Worm (Caenorhabditis elegans) whole organism, L4/young adult: ENCODE results near the gene baf-1.

Source experiments
- W03F9.2 ChIP-seq: fragments of 150-350 bp; optimal IDR thresholded peaks from 2 replicates; lab custom pipeline; 2014; ENCODE audit warnings: missing biosample characterization, missing genetic modification characterization
- dao-5 ChIP-seq: sonication (generic microtip); optimal IDR thresholded peaks from 2 replicates; lab custom pipeline; 2016; ENCODE audit warnings: missing genotype, missing genetic modification characterization, moderate library complexity, missing compliant biosample characterization
- him-1 ChIP-seq: sonication (generic microtip); optimal IDR thresholded peaks from 2 replicates; lab custom pipeline; 2016; ENCODE audit warnings: missing genotype, missing genetic modification reagents, missing genetic modification characterization, missing compliant biosample characterization

baf-1 gene

DNA sequence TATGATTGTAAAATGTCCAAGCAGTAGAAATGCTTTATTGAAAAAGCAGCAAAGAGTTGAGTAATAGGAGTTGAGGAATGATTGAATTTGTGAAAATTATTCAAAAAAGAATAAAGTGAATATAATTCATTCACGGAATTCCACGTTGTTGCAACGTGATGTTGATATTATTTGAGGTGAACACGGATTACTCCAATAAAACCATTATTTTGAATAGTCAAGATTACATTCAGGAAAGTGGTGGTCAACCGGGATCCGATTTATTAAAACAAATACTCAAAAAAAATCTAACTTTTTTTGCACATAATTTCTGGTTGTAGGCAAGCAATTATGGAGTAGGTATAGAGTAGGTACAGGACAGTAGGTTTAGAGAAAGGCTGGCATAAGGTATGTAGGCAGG is 18.1 kb downstream of the baf-1 start, which contains the start of gene bre-3:
Gene bre-3 (minus strand): TSS at position 101 of the 400 bp plus-strand sequence.
- no peak for TF ChIP-seq dao-5 (tag; lab: Kevin White, UChicago)
- TF ChIP-seq him-1, result no peak
- no peak for TF ChIP-seq W03F9.2 (tag; lab: Kevin White, UChicago)

DNA sequence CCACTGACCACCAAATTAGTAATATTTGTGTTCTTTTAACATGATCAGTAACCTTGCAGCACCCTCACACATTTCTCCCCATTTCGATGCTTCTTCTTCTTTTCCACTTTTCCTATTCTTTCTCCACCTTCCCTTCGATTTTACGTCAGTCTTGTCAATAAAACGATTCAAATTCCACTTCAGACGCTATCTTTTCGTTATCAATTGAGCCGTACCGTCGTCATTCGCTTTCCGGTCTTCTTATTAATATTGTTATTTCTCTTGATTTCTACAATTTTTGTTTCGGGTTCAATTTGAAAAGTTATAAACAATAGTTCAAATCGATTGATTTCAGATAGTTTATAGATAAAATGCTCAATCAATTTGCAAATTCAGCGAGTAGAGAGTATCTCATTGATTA is 20.2 kb downstream of the baf-1 start:
- TF ChIP-seq dao-5 (tag; lab: Kevin White, UChicago) (no peak), him-1 (no peak), W03F9.2 (tag; lab: Kevin White, UChicago) (no peak)

DNA sequence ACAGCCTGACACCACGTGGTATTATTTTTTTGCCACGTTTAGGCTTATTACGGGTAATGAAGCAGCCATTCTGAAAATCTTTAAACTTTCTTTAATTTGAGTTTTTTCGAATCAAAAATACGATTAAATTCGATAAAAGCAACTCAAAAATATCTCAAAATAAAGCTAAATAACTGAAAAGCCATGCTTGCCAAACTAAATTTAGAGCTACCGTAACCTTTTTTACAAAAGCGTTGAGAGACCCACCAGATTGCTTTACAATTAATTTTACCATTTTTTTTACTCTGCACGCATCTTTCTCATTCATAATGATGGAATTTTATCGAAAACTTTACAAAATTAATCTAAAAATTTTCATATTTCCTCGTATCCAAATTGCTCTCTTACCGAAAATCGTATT is 20.8 kb downstream of the baf-1 start:
- TF ChIP-seq W03F9.2 (tag; lab: Kevin White, UChicago) (no peak), dao-5 (tag; lab: Kevin White, UChicago) (no peak), him-1 (no peak)

DNA sequence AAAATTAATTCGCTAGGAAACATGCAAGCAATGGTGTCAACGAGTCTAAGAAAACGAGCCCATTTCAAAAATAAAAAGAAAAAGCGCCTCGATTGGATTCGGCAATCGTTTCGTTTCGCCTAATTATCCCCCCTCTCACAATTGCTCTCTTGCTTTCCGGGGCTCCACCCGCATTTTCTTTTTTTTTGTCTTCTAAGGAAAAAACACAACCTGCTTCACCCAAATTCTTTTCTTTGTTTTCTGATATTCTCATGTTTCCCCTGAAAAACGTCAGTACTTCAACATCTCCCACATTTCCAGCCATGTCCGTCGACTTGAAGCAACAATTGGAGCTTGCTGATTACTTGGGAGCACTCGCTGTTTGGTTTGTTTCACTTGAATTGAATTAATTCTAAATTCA is 21.2 kb downstream of the baf-1 start, which contains the start of gene nlp-36:
Gene nlp-36 (plus strand): TSS at position 301 of the 400 bp plus-strand sequence.
- TF ChIP-seq him-1, result no peak
- TF ChIP-seq W03F9.2 (tag; lab: Kevin White, UChicago), result no peak

DNA sequence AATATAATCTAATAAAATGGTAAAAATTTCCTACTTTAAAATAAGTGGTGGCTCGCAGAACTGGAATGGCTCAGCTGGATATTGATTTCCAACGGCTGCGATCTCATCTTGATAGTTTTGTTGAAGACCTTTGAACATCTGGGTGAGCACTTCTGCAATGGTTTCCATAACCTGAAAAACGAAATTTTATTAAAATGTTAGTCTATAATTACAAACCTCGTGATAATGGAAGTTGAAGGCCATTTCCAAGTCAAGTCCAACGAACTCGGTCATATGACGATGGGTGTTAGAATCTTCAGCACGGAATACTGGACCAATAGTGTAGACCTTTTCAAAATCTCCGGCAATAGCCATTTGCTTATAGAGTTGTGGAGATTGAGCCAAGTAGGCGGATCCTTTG is 22.5 kb downstream of the baf-1 start:
- no peak for TF ChIP-seq him-1
- TF ChIP-seq W03F9.2 (tag; lab: Kevin White, UChicago), result no peak
- no peak for TF ChIP-seq dao-5 (tag; lab: Kevin White, UChicago)

DNA sequence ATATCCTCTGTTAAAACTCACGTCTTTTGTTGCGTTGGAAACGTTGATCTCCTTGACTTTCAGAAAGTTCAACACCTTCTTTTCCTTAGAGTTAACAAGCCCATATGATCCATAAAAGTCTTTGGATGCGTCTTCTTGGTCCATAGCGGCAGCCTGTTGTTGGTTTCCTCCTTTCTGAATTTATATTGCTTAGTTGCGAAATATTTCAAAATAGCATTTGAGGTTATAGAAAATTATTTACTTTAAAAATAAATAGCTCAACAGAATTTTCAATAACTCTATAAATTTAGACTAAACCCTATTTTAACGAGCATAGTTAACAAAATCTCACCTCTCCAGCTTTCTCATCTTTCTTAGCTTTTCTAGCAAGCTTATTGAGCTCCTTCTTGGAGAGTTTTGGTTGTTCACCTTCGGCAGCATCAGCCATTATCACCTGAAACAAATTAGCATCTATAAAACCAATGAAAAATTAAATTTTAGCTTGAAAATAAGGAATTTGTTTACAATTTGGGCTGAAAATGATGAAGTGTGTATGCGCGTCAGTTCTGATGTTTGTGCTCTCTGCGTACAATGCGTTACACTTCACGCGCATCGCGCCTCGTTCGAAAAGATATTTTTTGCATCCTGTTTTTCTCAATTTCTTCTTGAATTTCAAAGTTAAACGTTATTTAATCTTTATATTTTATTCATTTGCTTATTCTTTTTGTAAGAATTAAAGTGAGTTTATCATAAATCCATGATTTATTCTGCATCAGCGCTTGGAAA is 23.7 kb downstream of the baf-1 start, which contains the start of the genes dars-1 and ctr-9:
Gene dars-1 (minus strand): TSS at position 433 of the 765 bp plus-strand sequence.
Gene ctr-9 (plus strand): TSS at position 614 of the 765 bp plus-strand sequence.
- TF ChIP-seq dao-5 (tag; lab: Kevin White, UChicago), result no peak
- no peak for TF ChIP-seq him-1
- peak; percentile 18 for TF ChIP-seq W03F9.2 (tag; lab: Kevin White, UChicago)

DNA sequence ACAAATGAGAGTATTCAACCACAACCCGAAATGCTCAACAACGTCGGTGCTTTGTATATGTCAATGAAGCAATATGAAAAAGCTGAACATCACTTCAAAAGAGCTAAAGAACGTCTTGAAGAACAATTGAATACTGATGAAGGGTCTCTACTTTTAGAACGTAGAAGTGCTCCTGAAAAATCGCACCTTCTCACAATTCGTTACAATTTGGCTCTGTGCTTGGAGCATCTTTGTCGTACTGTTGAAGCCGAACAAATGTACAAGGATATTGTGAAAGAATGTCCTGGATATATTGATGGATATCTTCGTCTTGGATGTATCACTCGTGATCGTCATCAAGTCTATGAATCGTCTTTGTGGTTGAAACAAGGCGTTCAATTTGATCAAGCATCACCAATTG is 26.9 kb downstream of the baf-1 start:
- TF ChIP-seq him-1 (no peak), W03F9.2 (tag; lab: Kevin White, UChicago) (no peak), dao-5 (tag; lab: Kevin White, UChicago) (no peak)

DNA sequence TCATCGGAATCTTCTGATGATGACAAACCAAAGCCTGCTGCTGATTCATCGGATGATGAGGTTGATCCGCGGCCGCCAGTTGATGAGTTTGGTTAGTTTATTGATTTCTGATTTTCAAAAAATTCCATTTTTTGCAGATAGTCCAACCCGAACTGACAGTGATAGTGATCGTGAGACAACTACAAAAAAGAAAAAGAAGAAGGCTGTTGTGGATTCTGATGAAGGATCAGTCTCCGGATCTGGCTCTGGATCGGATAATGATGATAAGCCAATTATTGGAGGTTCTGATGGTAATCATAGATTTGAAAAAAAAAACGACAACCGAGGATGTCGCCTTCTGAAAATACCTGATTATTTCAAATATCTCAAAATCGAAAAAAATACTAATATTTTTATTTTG is 28.8 kb downstream of the baf-1 start:
- no peak for TF ChIP-seq dao-5 (tag; lab: Kevin White, UChicago)
- no peak for TF ChIP-seq W03F9.2 (tag; lab: Kevin White, UChicago)
- no peak for TF ChIP-seq him-1

DNA sequence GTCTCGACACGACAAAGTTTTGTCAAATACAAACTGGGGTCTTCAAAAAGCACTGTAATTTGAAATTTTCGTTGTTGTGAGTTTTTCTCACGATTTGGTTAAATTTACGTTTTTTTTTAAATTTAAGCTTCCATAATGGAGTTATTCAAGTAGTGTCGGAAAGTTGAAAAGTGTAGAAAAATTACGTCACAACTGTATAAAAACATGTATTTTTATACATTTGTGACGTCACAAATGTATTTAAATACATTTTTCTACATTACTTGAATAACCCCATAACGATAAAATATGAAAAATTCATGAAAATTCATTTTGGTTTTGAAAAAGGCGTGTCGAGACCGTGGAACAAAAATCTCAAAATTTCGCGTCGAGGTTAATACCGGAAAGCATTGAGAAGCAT is 30.1 kb downstream of the baf-1 start:
- no peak for TF ChIP-seq dao-5 (tag; lab: Kevin White, UChicago)
- no peak for TF ChIP-seq W03F9.2 (tag; lab: Kevin White, UChicago)
- no peak for TF ChIP-seq him-1

DNA sequence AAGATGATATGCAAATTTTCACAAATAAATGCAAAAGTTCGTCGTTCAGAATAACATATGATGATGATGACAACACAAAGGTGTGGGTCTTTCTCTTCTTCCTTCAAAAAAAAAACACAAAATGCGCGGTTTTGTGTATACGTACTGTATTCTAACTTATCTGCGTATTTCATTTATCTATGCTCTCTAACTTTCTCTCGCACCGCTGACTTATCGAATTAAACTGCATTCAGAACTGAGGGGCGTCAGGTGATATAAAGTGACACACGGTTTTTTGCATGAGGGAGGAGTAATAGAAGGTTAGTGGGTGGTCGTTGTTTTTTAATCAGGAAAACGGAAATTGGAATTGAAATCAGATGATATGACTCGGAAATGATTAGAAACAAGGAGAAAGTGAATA is 33.0 kb downstream of the baf-1 start, which contains the start of gene sod-4:
Gene sod-4 (minus strand): TSS at position 109 of the 400 bp plus-strand sequence.
- TF ChIP-seq dao-5 (tag; lab: Kevin White, UChicago) (no peak), W03F9.2 (tag; lab: Kevin White, UChicago) (no peak), him-1 (no peak)

DNA sequence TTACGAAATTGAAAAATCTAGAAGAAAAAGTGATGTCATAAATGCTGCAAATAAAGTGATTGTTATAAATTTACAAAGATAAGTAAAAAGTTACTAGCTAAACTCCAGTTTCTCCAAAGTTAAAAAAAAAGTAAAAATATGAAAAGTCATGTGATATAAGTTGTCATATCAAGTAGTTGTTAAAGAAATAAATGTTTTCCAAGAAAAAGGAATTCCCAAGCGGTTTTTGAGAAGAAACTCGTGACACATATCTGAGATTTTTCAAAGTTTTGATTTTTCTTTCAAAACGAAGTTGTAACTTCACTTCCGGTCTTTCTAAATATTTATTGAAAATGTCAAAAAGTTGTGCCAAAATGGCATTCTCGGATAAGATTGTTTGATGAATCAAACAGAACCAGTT is 33.8 kb downstream of the baf-1 start:
- no peak for TF ChIP-seq W03F9.2 (tag; lab: Kevin White, UChicago)
- TF ChIP-seq him-1, result no peak
- no peak for TF ChIP-seq dao-5 (tag; lab: Kevin White, UChicago)

DNA sequence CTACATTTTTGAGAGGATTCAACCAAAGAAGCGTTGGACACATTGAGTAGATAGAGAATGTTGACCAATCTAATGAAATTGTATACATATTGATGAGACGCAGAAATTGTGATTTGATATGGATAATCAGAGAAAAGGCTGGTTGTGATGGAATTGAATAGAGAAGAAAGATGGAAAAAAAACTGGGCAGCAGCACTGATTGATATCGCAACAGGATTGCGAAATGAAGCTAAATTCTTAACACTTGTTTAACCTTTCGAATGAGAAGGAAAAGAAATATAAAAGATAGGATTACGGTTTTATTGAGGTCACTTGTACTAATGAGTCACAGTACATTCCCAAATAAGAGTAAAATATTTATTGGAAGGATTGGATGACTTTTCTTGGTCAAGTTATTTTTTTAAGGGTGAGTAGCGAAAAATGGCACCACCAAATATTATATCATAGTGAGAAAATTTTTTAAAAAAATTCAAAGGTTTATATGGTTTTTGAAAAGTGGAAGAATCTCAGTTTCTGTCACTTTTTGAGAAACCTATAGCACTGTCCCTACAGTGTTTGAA is 35.0 kb downstream of the baf-1 start:
- TF ChIP-seq him-1, result no peak
- TF ChIP-seq dao-5 (tag; lab: Kevin White, UChicago), result no peak
- TF ChIP-seq W03F9.2 (tag; lab: Kevin White, UChicago), result no peak

DNA sequence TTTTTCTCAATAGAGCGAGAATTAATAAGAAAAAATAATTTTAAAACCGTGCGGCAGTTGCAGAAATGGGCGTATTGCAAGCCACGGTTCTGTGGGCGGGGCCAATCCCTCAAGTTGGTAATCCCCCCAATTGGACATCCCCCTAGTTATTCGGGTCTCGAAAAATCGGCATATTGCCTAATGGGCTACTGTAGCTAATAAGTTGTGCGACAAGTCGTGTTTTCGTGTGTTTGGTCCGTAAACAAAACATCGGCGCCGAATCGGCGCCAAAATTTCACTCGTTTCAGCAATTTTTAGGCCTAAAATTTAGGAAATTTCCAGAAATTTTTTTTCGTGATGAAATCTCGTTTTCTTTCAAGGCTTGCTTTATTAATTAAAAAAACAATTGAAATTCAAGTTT is 37.1 kb downstream of the baf-1 start:
- TF ChIP-seq dao-5 (tag; lab: Kevin White, UChicago) (no peak), W03F9.2 (tag; lab: Kevin White, UChicago) (no peak), him-1 (no peak)

DNA sequence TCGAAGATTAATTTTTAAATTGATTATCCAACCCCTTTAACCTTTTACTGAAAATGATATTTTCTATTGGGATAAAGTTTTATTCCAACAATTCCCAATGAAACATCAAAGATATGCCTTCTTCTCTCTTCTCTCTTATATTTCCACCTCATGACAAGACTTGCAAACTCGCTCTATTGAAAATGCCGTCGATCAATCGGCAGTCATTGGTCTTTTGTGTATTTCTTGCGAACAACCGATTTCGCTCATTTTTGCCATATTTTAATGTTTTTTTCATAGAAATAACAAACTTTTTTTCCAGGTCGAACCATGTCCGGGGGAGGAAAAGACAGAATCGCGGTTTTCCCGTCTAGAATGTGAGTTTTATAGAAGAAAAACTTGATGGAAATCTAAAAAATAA is 40.5 kb downstream of the baf-1 start, which contains the start of gene vha-14:
Gene vha-14 (plus strand): TSS at position 302 of the 400 bp plus-strand sequence.
- peak; percentile 29 for TF ChIP-seq W03F9.2 (tag; lab: Kevin White, UChicago)
- TF ChIP-seq dao-5 (tag; lab: Kevin White, UChicago), result no peak
